Fruit fly (Drosophila melanogaster) whole organism, larva: ENCODE data around the gene mbm.

Experiments used
- noc ChIP-seq: fragments of 200-800 bp; sonication (Bioruptor generic); optimal IDR thresholded peaks from 3 replicates; lab custom pipeline; 2019; ENCODE audit warnings: missing biosample characterization, mild to moderate bottlenecking, missing genetic modification characterization, moderate library complexity

Gene mbm

dm6 chr2L:300006-300405 lies 26.5 kb upstream of the mbm start:
- no peak for TF ChIP-seq noc (tag; lab: Kevin White, UChicago)

dm6 chr2L:299038-299437 lies 25.5 kb upstream of the mbm start:
- no peak for TF ChIP-seq noc (tag; lab: Kevin White, UChicago)

- TF ChIP-seq noc (tag; lab: Kevin White, UChicago): no peak
Observed at dm6 chr2L:298285-298644, 24.8 kb upstream of the mbm start.

- peak; percentile 90 for TF ChIP-seq noc (tag; lab: Kevin White, UChicago)
Observed at dm6 chr2L:297480-298284, 24.2 kb upstream of the mbm start, which contains the start of gene Pi3K21B. Gene Pi3K21B, plus strand, starts transcription at chr2L:297880.

- no peak for TF ChIP-seq noc (tag; lab: Kevin White, UChicago)
Observed at dm6 chr2L:294452-295362, 21.2 kb upstream of the mbm start, which contains the start of the genes U2af38 and Stip1. Gene U2af38, minus strand, starts transcription at chr2L:294681. Gene Stip1, plus strand, starts transcription at chr2L:295122.

- TF ChIP-seq noc (tag; lab: Kevin White, UChicago): no peak
Observed at dm6 chr2L:292301-292700, 18.8 kb upstream of the mbm start, which contains the start of gene CG11562. Gene CG11562, plus strand, starts transcription at chr2L:292419.

dm6 chr2L:291657-292056 lies 18.1 kb upstream of the mbm start, which contains the start of gene CG3625:
Gene CG3625, minus strand, starts transcription at chr2L:291795.
- TF ChIP-seq noc (tag; lab: Kevin White, UChicago): no peak

- no peak for TF ChIP-seq noc (tag; lab: Kevin White, UChicago)
Observed at dm6 chr2L:290949-291348, 17.4 kb upstream of the mbm start.

- no peak for TF ChIP-seq noc (tag; lab: Kevin White, UChicago)
Observed at dm6 chr2L:290373-290772, 16.9 kb upstream of the mbm start.

- TF ChIP-seq noc (tag; lab: Kevin White, UChicago): no peak
Observed at dm6 chr2L:289044-289443, 15.5 kb upstream of the mbm start, which contains the start of gene Amnionless. Gene Amnionless, minus strand, starts transcription at chr2L:289144.

- TF ChIP-seq noc (tag; lab: Kevin White, UChicago): peak; percentile 82
Observed at dm6 chr2L:286421-286820, 12.9 kb upstream of the mbm start.

dm6 chr2L:285596-286023 lies 12.1 kb upstream of the mbm start:
- TF ChIP-seq noc (tag; lab: Kevin White, UChicago): peak; percentile 59

- TF ChIP-seq noc (tag; lab: Kevin White, UChicago): no peak
Observed at dm6 chr2L:283071-283482, 9.6 kb upstream of the mbm start, which contains the start of gene CG11601. Gene CG11601, minus strand, starts transcription at chr2L:283269.

- TF ChIP-seq noc (tag; lab: Kevin White, UChicago): no peak
Observed at dm6 chr2L:278134-278533, 4.6 kb upstream of the mbm start, which contains the start of gene CG17078. Gene CG17078, minus strand, starts transcription at chr2L:278234.

dm6 chr2L:277122-277671 lies 3.7 kb upstream of the mbm start, which contains the start of gene smo:
Gene smo, plus strand, starts transcription at chr2L:277582.
- no peak for TF ChIP-seq noc (tag; lab: Kevin White, UChicago)
